Worm (Caenorhabditis elegans) whole organism, early embryonic: Measurements from ENCODE around the gene fntb-1.

Experiments used
- B0310.2 ChIP-seq: sonication (generic microtip); optimal IDR thresholded peaks from 2 replicates; lab custom pipeline; 2016; ENCODE audit warnings: mild to moderate bottlenecking, missing genetic modification characterization, missing compliant biosample characterization
- F13C5.2 ChIP-seq: sonication (generic microtip); optimal IDR thresholded peaks from 2 replicates; lab custom pipeline; 2017; ENCODE audit warnings: mild to moderate bottlenecking, missing genetic modification characterization, inconsistent platforms, missing compliant biosample characterization
- aly-1 ChIP-seq: sonication (generic microtip); optimal IDR thresholded peaks from 2 replicates; lab custom pipeline; 2016; ENCODE audit warnings: missing genetic modification characterization, missing compliant biosample characterization
- ama-1 ChIP-seq: fragments of 150-350 bp; optimal IDR thresholded peaks from 2 replicates; lab custom pipeline; 2014
- ceh-13 ChIP-seq: fragments of 200-800 bp; sonication (Bioruptor generic); optimal IDR thresholded peaks from 2 replicates; lab custom pipeline; 2018; ENCODE audit warnings: mild to moderate bottlenecking, missing genetic modification characterization, missing compliant biosample characterization
- ceh-36 ChIP-seq: sonication (generic microtip); optimal IDR thresholded peaks from 2 replicates; lab custom pipeline; 2016; ENCODE audit warnings: missing genetic modification characterization, inconsistent platforms, missing compliant biosample characterization
- flt-1 ChIP-seq: fragments of 200-800 bp; sonication (Bioruptor generic); IDR thresholded peaks from 2 replicates; pipeline ENCODE4 v1.3.6; 2022; ENCODE audit warnings: missing genetic modification characterization, missing compliant biosample characterization
- hmbx-1 ChIP-seq: sonication (generic microtip); optimal IDR thresholded peaks from 2 replicates; lab custom pipeline; 2016; ENCODE audit warnings: mild to moderate bottlenecking, missing genetic modification characterization, missing compliant biosample characterization
- pes-1 ChIP-seq: fragments of 200-800 bp; sonication (Bioruptor generic); IDR thresholded peaks from 2 replicates; pipeline ENCODE4 v1.3.6; 2022; ENCODE audit warnings: missing genetic modification reagents, missing genetic modification characterization, missing compliant biosample characterization
- scrt-1 ChIP-seq: fragments of 200-800 bp; sonication (Bioruptor generic); IDR thresholded peaks from 2 replicates; pipeline ENCODE4 v1.3.6; 2022; ENCODE audit warnings: missing genetic modification characterization, missing compliant biosample characterization
- sea-1 ChIP-seq: fragments of 200-800 bp; sonication (Bioruptor generic); conservative IDR thresholded peaks from 2 replicates; pipeline ENCODE4 v1.3.6; 2022; ENCODE audit warnings: missing genetic modification characterization, missing compliant biosample characterization
- tbx-11 ChIP-seq: fragments of 200-800 bp; sonication (Bioruptor generic); IDR thresholded peaks from 2 replicates; pipeline ENCODE4 v1.3.6; 2022; ENCODE audit warnings: missing genetic modification characterization, missing compliant biosample characterization
- tbx-37 ChIP-seq: fragments of 200-800 bp; sonication (Bioruptor generic); conservative IDR thresholded peaks from 2 replicates; pipeline ENCODE4 v1.3.6; 2022; ENCODE audit warnings: missing genetic modification reagents, missing genetic modification characterization, missing compliant biosample characterization
- tra-4 ChIP-seq: sonication (generic microtip); optimal IDR thresholded peaks from 2 replicates; lab custom pipeline; 2017; ENCODE audit warnings: missing genetic modification characterization, missing compliant biosample characterization

DNA sequence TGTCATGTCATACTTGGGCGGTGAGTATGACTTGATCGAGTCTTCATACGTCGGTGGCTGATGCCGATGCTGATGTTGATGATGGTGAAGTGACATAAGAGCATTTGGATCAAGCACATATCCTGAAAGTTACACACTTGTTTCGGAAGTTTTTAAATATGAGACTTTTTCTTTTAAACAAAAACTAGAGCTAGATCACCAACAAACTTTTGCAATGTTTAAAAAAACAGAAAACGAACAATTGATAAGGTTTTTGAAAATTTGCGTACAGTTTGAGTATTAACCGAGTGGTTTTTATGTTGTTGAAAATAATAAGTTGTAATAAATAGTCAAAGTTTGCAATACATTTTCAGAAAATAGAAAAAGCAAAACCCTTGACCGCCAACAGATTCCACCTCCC, 37.1 kb downstream of the fntb-1 start, which contains the start of gene R02D5.4:
- no peak for TF ChIP-seq ama-1 (lab: Kevin White, UChicago)
- no peak for TF ChIP-seq B0310.2 (tag; lab: Kevin White, UChicago)
- TF ChIP-seq ceh-13 (GFP tag; lab: Kevin White, UChicago) = no peak
- TF ChIP-seq scrt-1 = no peak
- TF ChIP-seq flt-1 (GFP tag; lab: Robert Waterston, UW) = no peak
- no peak for TF ChIP-seq hmbx-1
- no peak for TF ChIP-seq aly-1 (tag; lab: Kevin White, UChicago)
- TF ChIP-seq tbx-11 (GFP tag; lab: Robert Waterston, UW) = no peak
- TF ChIP-seq F13C5.2 (tag; lab: Kevin White, UChicago) = no peak
- TF ChIP-seq tra-4 (tag; lab: Kevin White, UChicago) = no peak
- no peak for TF ChIP-seq tbx-37 (GFP tag; lab: Robert Waterston, UW)
- no peak for TF ChIP-seq sea-1 (GFP tag; lab: Robert Waterston, UW)
- TF ChIP-seq pes-1 (GFP tag; lab: Robert Waterston, UW) = no peak
- TF ChIP-seq ceh-36 (tag; lab: Kevin White, UChicago) = no peak
